Worm (Caenorhabditis elegans): ENCODE measurements around the gene twnk-1.

The twnk-1 gene

ce11 chrX:5841060-5841642 is 50.1 kb downstream of the twnk-1 start, which contains the start of gene puf-9:
Gene puf-9, plus strand, starts transcription at chrX:5841592.
- TF ChIP-seq dao-5 (tag; optimal IDR thresholded peaks at IDR 0.05), result peak; percentile 61
- TF ChIP-seq W03F9.2 (tag; optimal IDR thresholded peaks at IDR 0.05), result peak; percentile 83
- peak; percentile 96 for TF ChIP-seq him-1 (tag; optimal IDR thresholded peaks at IDR 0.05)
